Fruit fly (Drosophila melanogaster): ENCODE data around the gene CG17026.

Gene CG17026

DNA sequence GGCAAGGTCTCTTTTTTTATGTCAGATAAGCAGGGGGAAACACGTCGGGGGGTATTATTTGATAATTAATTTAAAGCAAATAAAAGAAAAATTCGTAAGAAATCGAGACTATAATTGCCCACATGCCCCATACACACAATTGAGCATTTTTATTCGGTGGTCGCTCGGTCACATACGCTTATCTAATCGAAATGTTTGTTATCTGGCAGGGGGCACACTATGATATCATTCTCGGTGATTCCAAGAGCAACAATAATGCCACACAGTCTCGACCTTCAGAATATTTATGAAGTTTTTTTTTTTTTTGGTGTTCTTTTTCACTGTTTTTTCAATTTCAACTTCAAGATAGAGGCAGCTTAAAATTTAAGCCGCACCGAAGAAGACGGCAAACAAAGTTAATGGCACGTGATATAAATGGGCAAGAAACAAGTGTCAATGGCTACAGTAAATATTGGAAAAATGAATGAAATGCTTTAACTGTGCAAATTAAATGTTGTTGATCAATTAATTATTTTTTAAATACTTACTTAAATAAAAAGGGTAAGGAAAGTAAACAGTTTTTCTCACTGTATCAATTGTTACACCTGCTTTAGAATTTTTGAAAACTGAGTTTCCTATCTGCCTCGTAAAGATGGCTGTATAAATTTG, 24.3 kb downstream of the CG17026 start (continued):
- TF ChIP-seq CG5245 (GFP tag; optimal IDR thresholded peaks at IDR 0.05) (no peak), Ets65A (GFP tag) (no peak), CG17829 (tag; optimal IDR thresholded peaks at IDR 0.05) (peak; percentile 37), CG17385 (GFP tag; optimal IDR thresholded peaks at IDR 0.05) (peak; percentile 56), ewg (GFP tag; optimal IDR thresholded peaks at IDR 0.05) (no peak), ham (GFP tag; IDR thresholded peaks at IDR 0.05) (no peak), CG2116 (GFP tag; optimal IDR thresholded peaks at IDR 0.05) (no peak), CG17359 (tag; optimal IDR thresholded peaks at IDR 0.05) (peak; percentile 3), CG10209 (GFP tag; optimal IDR thresholded peaks at IDR 0.05) (peak; percentile 61), lilli (GFP tag; optimal IDR thresholded peaks at IDR 0.05) (peak; percentile 5), psq (GFP tag; optimal IDR thresholded peaks at IDR 0.05) (peak; percentile 1), NC2β (GFP tag; optimal IDR thresholded peaks at IDR 0.05) (no peak), CG4360 (GFP tag; IDR thresholded peaks at IDR 0.05) (0 out of 2 replicates have a peak, but pooled peaks have one; percentile 19), CG15514 (GFP tag; optimal IDR thresholded peaks at IDR 0.05) (peak; percentile 51), bab2 (GFP tag; optimal IDR thresholded peaks at IDR 0.05) (peak; percentile 50), Doc2 (GFP tag; IDR thresholded peaks at IDR 0.05) (no peak), Tbp (GFP tag; optimal IDR thresholded peaks at IDR 0.05) (no peak), Abd-B (GFP tag; optimal IDR thresholded peaks at IDR 0.05) (no peak), CG7928 (GFP tag; optimal IDR thresholded peaks at IDR 0.05) (peak; percentile 3), caup (GFP tag; optimal IDR thresholded peaks at IDR 0.05; ENCODE audit: severe bottlenecking) (peak; percentile 64), Oli (tag; optimal IDR thresholded peaks at IDR 0.05) (no peak), onecut (GFP tag; IDR thresholded peaks at IDR 0.05) (no peak), sc (optimal IDR thresholded peaks at IDR 0.05) (no peak), sc (GFP tag; optimal IDR thresholded peaks at IDR 0.05) (no peak), CG33213 (GFP tag; optimal IDR thresholded peaks at IDR 0.05) (no peak), Hand (GFP tag; optimal IDR thresholded peaks at IDR 0.05) (no peak), CG9797 (GFP tag; optimal IDR thresholded peaks at IDR 0.05) (no peak), CG32772 (GFP tag; IDR thresholded peaks at IDR 0.05) (peak; percentile 45), CG32767 (GFP tag; IDR thresholded peaks at IDR 0.05) (0 out of 2 replicates have a peak, but pooled peaks have one; percentile 28), Hmr (GFP tag; optimal IDR thresholded peaks at IDR 0.05) (peak; percentile 50), fd3F (GFP tag; optimal IDR thresholded peaks at IDR 0.05) (peak; percentile 41), Atf6 (GFP tag; IDR thresholded peaks at IDR 0.05) (peak; percentile 87), CG17361 (GFP tag; IDR thresholded peaks at IDR 0.05) (peak; percentile 44; the same call in 1 of the 3 replicates), pita (GFP tag; optimal IDR thresholded peaks at IDR 0.05) (no peak), Jarid2 (GFP tag; optimal IDR thresholded peaks at IDR 0.05) (no peak), CG11560 (tag; IDR thresholded peaks at IDR 0.05) (no peak), CG4707 (GFP tag; optimal IDR thresholded peaks at IDR 0.05) (no peak), Hmx (GFP tag; optimal IDR thresholded peaks at IDR 0.05) (no peak), Kr (GFP tag; optimal IDR thresholded peaks at IDR 0.05) (no peak), CG12769 (tag; optimal IDR thresholded peaks at IDR 0.05) (peak; percentile 41), CG1832 (GFP tag; optimal IDR thresholded peaks at IDR 0.05) (no peak), chif (GFP tag; optimal IDR thresholded peaks at IDR 0.05) (no peak), CG6813 (GFP tag; optimal IDR thresholded peaks at IDR 0.05) (no peak), dysf (GFP tag; IDR thresholded peaks at IDR 0.05) (peak; percentile 65; the same call in 1 of the 3 replicates), sens (GFP tag) (peak; percentile 82), lab (GFP tag; optimal IDR thresholded peaks at IDR 0.05) (peak; percentile 80), YL-1 (GFP tag; optimal IDR thresholded peaks at IDR 0.05) (no peak), Hr51 (GFP tag; optimal IDR thresholded peaks at IDR 0.05) (peak; percentile 49 to 65), Camta (GFP tag; optimal IDR thresholded peaks at IDR 0.05) (no peak), Scr (GFP tag; IDR thresholded peaks at IDR 0.05; ENCODE audit: partially characterized antibody) (no peak)

Data from whole organism, embryonic.